ENCODE assay signal across 2 worm cellular contexts in genomic region chrII:13030567-13031188, ce11.
TF ChIP-seq lines count a peak whose summit lies in the region.

No protein-coding gene starts in this region.

TF ChIP-seq in whole organism, L1 larva, 84 proteins besides CTCF, POLR2A, EP300 and RAD21 (continued from another document):
- peak; percentile 50 to 83 (median 60) for TF ChIP-seq dpl-1 (GFP tag; optimal IDR thresholded peaks at IDR 0.05; lab: Kevin White, UChicago)
- TF ChIP-seq ceh-63 (GFP tag; optimal IDR thresholded peaks at IDR 0.05; lab: Kevin White, UChicago) = no peak
- peak; percentile 37 for TF ChIP-seq mep-1 (tag; optimal IDR thresholded peaks at IDR 0.05; lab: Kevin White, UChicago)
- TF ChIP-seq F16B12.6 (tag; optimal IDR thresholded peaks at IDR 0.05; lab: Kevin White, UChicago) = peak; percentile 68
- TF ChIP-seq irx-1 (tag; optimal IDR thresholded peaks at IDR 0.05; lab: Kevin White, UChicago) = peak; percentile 27
- peak; percentile 43 for TF ChIP-seq jun-1 (tag; optimal IDR thresholded peaks at IDR 0.05; lab: Kevin White, UChicago)
- TF ChIP-seq fos-1 (tag; optimal IDR thresholded peaks at IDR 0.05; lab: Kevin White, UChicago) = peak; percentile 59
- peak; percentile 42 to 80 for TF ChIP-seq lin-35 (GFP tag; optimal IDR thresholded peaks at IDR 0.05; lab: Kevin White, UChicago)
- peak; percentile 60 for TF ChIP-seq unc-130 (tag; optimal IDR thresholded peaks at IDR 0.05; lab: Kevin White, UChicago)
- TF ChIP-seq snpc-4 (tag; optimal IDR thresholded peaks at IDR 0.05; lab: Kevin White, UChicago) = peak; percentile 27
- TF ChIP-seq nhr-11 (tag; optimal IDR thresholded peaks at IDR 0.05; lab: Kevin White, UChicago) = no peak
- no peak for TF ChIP-seq elt-2 (tag; optimal IDR thresholded peaks at IDR 0.05; lab: Kevin White, UChicago)
- no peak for TF ChIP-seq nhr-28 (tag; optimal IDR thresholded peaks at IDR 0.05; lab: Kevin White, UChicago)
- TF ChIP-seq nhr-90 (tag; optimal IDR thresholded peaks at IDR 0.05; lab: Kevin White, UChicago; ENCODE audit: poor library complexity) = peak; percentile 25
- TF ChIP-seq mdl-1 (tag; optimal IDR thresholded peaks at IDR 0.05; lab: Kevin White, UChicago) = peak in 1 of 2 experiments; percentile 60
- TF ChIP-seq aly-2 (tag; optimal IDR thresholded peaks at IDR 0.05; lab: Kevin White, UChicago) = peak; percentile 1
- TF ChIP-seq pqm-1 (tag; optimal IDR thresholded peaks at IDR 0.05; lab: Kevin White, UChicago) = no peak
- TF ChIP-seq unc-86 (tag; optimal IDR thresholded peaks at IDR 0.05; lab: Kevin White, UChicago) = no peak
- TF ChIP-seq snu-23 (GFP tag; optimal IDR thresholded peaks at IDR 0.05; lab: Kevin White, UChicago) = peak; percentile 79
- no peak for TF ChIP-seq efl-3 (GFP tag; optimal IDR thresholded peaks at IDR 0.05; lab: Kevin White, UChicago)
- peak; percentile 22 to 81 for TF ChIP-seq lsy-2 (tag; optimal IDR thresholded peaks at IDR 0.05; lab: Kevin White, UChicago)
- TF ChIP-seq swsn-7 (tag; optimal IDR thresholded peaks at IDR 0.05; lab: Kevin White, UChicago) = peak; percentile 43
- TF ChIP-seq hlh-17 (GFP tag; optimal IDR thresholded peaks at IDR 0.05; lab: Kevin White, UChicago; ENCODE audit: borderline replicate concordance) = no peak
- peak; percentile 73 to 81 for TF ChIP-seq efl-1 (optimal IDR thresholded peaks at IDR 0.05; lab: Kevin White, UChicago)
- peak; percentile 81 to 97 for TF ChIP-seq efl-1 (GFP tag; optimal IDR thresholded peaks at IDR 0.05 in 1 of 2; lab: Kevin White, UChicago)

TF ChIP-seq in whole organism, L4 larva, 104 proteins besides CTCF, POLR2A, EP300 and RAD21 (continued from another document):
- TF ChIP-seq mdl-1 (tag; optimal IDR thresholded peaks at IDR 0.05; lab: Kevin White, UChicago) = peak; percentile 39 to 64
- no peak for TF ChIP-seq sdz-12 (GFP tag; optimal IDR thresholded peaks at IDR 0.05; lab: Kevin White, UChicago)
- TF ChIP-seq nhr-6 (tag; optimal IDR thresholded peaks at IDR 0.05; lab: Kevin White, UChicago) = peak; percentile 40
- TF ChIP-seq ama-1 (optimal IDR thresholded peaks at IDR 0.05; lab: Kevin White, UChicago) = no peak
- peak; percentile 29 for TF ChIP-seq mes-2 (tag; optimal IDR thresholded peaks at IDR 0.05; lab: Kevin White, UChicago; ENCODE audit: poor library complexity, severe bottlenecking)
- TF ChIP-seq nhr-11 (tag; optimal IDR thresholded peaks at IDR 0.05; lab: Kevin White, UChicago) = peak; percentile 21
- TF ChIP-seq arid-1 (GFP tag; conservative IDR thresholded peaks at IDR 0.05; lab: Robert Waterston, UW) = no peak
- peak; percentile 40 for TF ChIP-seq dpl-1 (GFP tag; optimal IDR thresholded peaks at IDR 0.05; lab: Kevin White, UChicago)
- peak; percentile 75 for TF ChIP-seq mep-1 (tag; optimal IDR thresholded peaks at IDR 0.05; lab: Kevin White, UChicago)
- TF ChIP-seq lin-13 (GFP tag; optimal IDR thresholded peaks at IDR 0.05; lab: Kevin White, UChicago) = no peak
- peak; percentile 57 for TF ChIP-seq nhr-77 (tag; optimal IDR thresholded peaks at IDR 0.05; lab: Kevin White, UChicago)
- no peak for TF ChIP-seq nhr-10 (tag; optimal IDR thresholded peaks at IDR 0.05; lab: Kevin White, UChicago)
- peak; percentile 55 for TF ChIP-seq rbr-2 (tag; optimal IDR thresholded peaks at IDR 0.05; lab: Kevin White, UChicago)
- no peak for TF ChIP-seq ztf-11 (tag; optimal IDR thresholded peaks at IDR 0.05; lab: Kevin White, UChicago)
- no peak for TF ChIP-seq ZK337.2 (GFP tag; IDR thresholded peaks at IDR 0.05; lab: Robert Waterston, UW)
- TF ChIP-seq jun-1 (tag; optimal IDR thresholded peaks at IDR 0.05; lab: Kevin White, UChicago) = no peak
- TF ChIP-seq R02D3.7 (tag; optimal IDR thresholded peaks at IDR 0.05; lab: Kevin White, UChicago) = no peak
- no peak for TF ChIP-seq spr-3 (GFP tag; optimal IDR thresholded peaks at IDR 0.05; lab: Kevin White, UChicago)
- TF ChIP-seq cey-2 (tag; optimal IDR thresholded peaks at IDR 0.05; lab: Kevin White, UChicago; ENCODE audit: borderline replicate concordance, insufficient read depth) = no peak
- TF ChIP-seq nhr-76 (tag; optimal IDR thresholded peaks at IDR 0.05; lab: Kevin White, UChicago) = no peak
- TF ChIP-seq nhr-48 (tag; optimal IDR thresholded peaks at IDR 0.05; lab: Kevin White, UChicago) = peak; percentile 69
- TF ChIP-seq hlh-30 (tag; optimal IDR thresholded peaks at IDR 0.05; lab: Kevin White, UChicago; ENCODE audit: insufficient read depth) = peak; percentile 57
- TF ChIP-seq aha-1 (tag; lab: Kevin White, UChicago) = peak; percentile 16
- TF ChIP-seq lin-29 (GFP tag; IDR thresholded peaks at IDR 0.05; lab: Robert Waterston, UW) = no peak
- peak; percentile 27; the same call in 1 of the 2 replicates for TF ChIP-seq lin-38 (GFP tag; IDR thresholded peaks at IDR 0.05; lab: Robert Waterston, UW)
- TF ChIP-seq pqm-1 (tag; optimal IDR thresholded peaks at IDR 0.05; lab: Kevin White, UChicago) = no peak
- TF ChIP-seq lin-1 (GFP tag; IDR thresholded peaks at IDR 0.05; lab: Robert Waterston, UW) = no peak
- TF ChIP-seq nhr-28 (tag; optimal IDR thresholded peaks at IDR 0.05; lab: Kevin White, UChicago) = peak; percentile 66
